Worm (Caenorhabditis elegans) whole organism, L4/young adult: ENCODE measurements around the gene F17E9.16.

Experiments
- W03F9.2 ChIP-seq: fragments of 150-350 bp; optimal IDR thresholded peaks from 2 replicates; lab custom pipeline; 2014; ENCODE audit warnings: missing biosample characterization, missing genetic modification characterization
- dao-5 ChIP-seq: sonication (generic microtip); optimal IDR thresholded peaks from 2 replicates; lab custom pipeline; 2016; ENCODE audit warnings: missing genotype, missing genetic modification characterization, moderate library complexity, missing compliant biosample characterization
- him-1 ChIP-seq: sonication (generic microtip); optimal IDR thresholded peaks from 2 replicates; lab custom pipeline; 2016; ENCODE audit warnings: missing genotype, missing genetic modification reagents, missing genetic modification characterization, missing compliant biosample characterization

DNA sequence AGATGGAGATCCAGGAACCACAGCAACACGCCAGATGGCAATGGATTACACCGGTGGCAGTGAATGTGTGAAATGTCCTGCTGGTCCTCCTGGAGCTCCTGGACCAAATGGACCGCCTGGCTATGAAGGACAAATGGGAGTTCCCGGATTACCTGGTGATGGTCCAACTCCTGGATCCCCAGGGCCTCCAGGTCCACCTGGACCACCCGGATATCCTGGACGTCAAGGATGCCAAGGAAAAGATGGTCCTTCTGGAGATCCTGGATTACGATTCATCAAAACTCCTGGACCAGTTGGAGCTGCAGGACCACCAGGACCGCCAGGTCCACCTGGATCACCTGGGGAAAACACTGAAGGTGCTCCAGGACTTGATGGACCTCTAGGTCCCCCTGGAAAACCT, 5.2 kb downstream of the F17E9.16 start:
- TF ChIP-seq him-1 (tag; lab: Kevin White, UChicago) (no peak), W03F9.2 (tag; lab: Kevin White, UChicago) (no peak), dao-5 (no peak)
